Fruit fly (Drosophila melanogaster) Kc167 (cell line): ENCODE data around the gene eIF2beta.

Experiments
- Sin3A ChIP-seq: fragments of >200 bp; optimal IDR thresholded peaks from 2 replicates; lab custom pipeline; 2018; ENCODE audit warnings: missing external identifiers
- insv ChIP-seq: fragments of >200 bp; optimal IDR thresholded peaks from 3 replicates; lab custom pipeline; 2018; ENCODE audit warnings: missing external identifiers
- psq ChIP-seq: fragments of >200 bp; optimal IDR thresholded peaks from 2 replicates; lab custom pipeline; 2017; ENCODE audit warnings: missing external identifiers
- ttk ChIP-seq: sonication (Bioruptor generic); optimal IDR thresholded peaks from 2 replicates; lab custom pipeline; 2017; ENCODE audit warnings: missing external identifiers

dm6 chr3L:12551671-12552070, 25.1 kb upstream of the eIF2beta start:
- no peak for TF ChIP-seq ttk
- no peak for TF ChIP-seq Sin3A (lab: Kevin White, UChicago)
- TF ChIP-seq psq (lab: Kevin White, UChicago): no peak
- no peak for TF ChIP-seq insv (lab: Kevin White, UChicago)
